Worm (Caenorhabditis elegans) whole organism, mixed stage, embryonic: ENCODE data around the gene unc-85.

Experiments
- M03D4.4 ChIP-seq: sonication (generic microtip); optimal IDR thresholded peaks from 2 replicates; lab custom pipeline; 2017; ENCODE audit warnings: mild to moderate bottlenecking, missing genetic modification characterization, missing compliant biosample characterization
- blmp-1 ChIP-seq: fragments of 150-350 bp; optimal IDR thresholded peaks from 2 replicates; lab custom pipeline; 2014; ENCODE audit warnings: missing biosample characterization, missing genetic modification characterization
- hlh-1 ChIP-seq: fragments of 150-350 bp; optimal IDR thresholded peaks from 2 replicates; lab custom pipeline; 2014; ENCODE audit warnings: missing biosample characterization, missing genetic modification reagents, missing genetic modification characterization
- lin-32 ChIP-seq: fragments of 200-800 bp; sonication (Bioruptor generic); optimal IDR thresholded peaks from 2 replicates; lab custom pipeline; 2018; ENCODE audit warnings: mild to moderate bottlenecking, missing genetic modification characterization, missing compliant biosample characterization
- nhr-12 ChIP-seq: fragments of 150-350 bp; optimal IDR thresholded peaks from 2 replicates; lab custom pipeline; 2014; ENCODE audit warnings: missing biosample characterization, missing genetic modification characterization
- nhr-237 ChIP-seq: fragments of 150-350 bp; optimal IDR thresholded peaks from 2 replicates; lab custom pipeline; 2014; ENCODE audit warnings: missing biosample characterization, missing genetic modification characterization
- pha-4 ChIP-seq: fragments of 150-350 bp; optimal IDR thresholded peaks from 2 replicates; lab custom pipeline; 2018; ENCODE audit warnings: missing biosample characterization, missing genetic modification reagents, missing genetic modification characterization

DNA sequence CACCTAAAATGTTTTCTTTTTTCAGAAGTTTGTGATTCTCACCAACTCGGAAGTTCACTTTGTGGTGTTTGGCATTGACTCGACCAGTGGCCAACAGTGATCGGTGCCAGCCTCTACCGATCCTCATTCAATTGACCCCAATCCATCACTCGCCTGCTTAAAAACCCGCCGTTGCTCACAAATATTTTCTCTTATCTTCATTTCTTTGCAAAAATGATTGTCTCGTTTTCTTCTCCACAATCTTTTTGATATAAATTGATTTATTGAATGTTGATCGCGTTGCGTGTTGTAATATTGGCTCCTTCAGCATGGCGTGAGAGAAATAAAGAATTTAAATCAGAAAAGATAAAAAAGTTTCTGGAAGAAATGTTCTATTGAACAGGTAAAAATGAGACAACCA is 34.7 kb downstream of the unc-85 start:
- TF ChIP-seq blmp-1 (no peak), nhr-237 (tag; lab: Kevin White, UChicago) (no peak), lin-32 (GFP tag; lab: Kevin White, UChicago) (no peak), pha-4 (no peak), hlh-1 (no peak), nhr-12 (tag; lab: Kevin White, UChicago) (no peak), M03D4.4 (tag; lab: Kevin White, UChicago) (no peak)
